Worm (Caenorhabditis elegans) whole organism, L1 larva: ENCODE results near the gene C07B5.6.

Experiments used
- egl-13 ChIP-seq: sonication (generic microtip); optimal IDR thresholded peaks from 2 replicates; lab custom pipeline; 2016; ENCODE audit warnings: missing genotype, missing genetic modification reagents, missing genetic modification characterization, missing compliant biosample characterization
- jun-1 ChIP-seq: fragments of 150-350 bp; optimal IDR thresholded peaks from 2 replicates; lab custom pipeline; 2014; ENCODE audit warnings: missing biosample characterization, missing genetic modification reagents, missing genetic modification characterization
- nhr-237 ChIP-seq: fragments of 150-350 bp; optimal IDR thresholded peaks from 2 replicates; lab custom pipeline; 2014; ENCODE audit warnings: missing biosample characterization, missing genetic modification characterization
- nhr-76 ChIP-seq: sonication (generic microtip); optimal IDR thresholded peaks from 2 replicates; lab custom pipeline; 2017; ENCODE audit warnings: missing biosample characterization, missing genetic modification characterization
- nhr-85 ChIP-seq: sonication (generic microtip); peaks from one replicate; lab custom pipeline; 2016; ENCODE audit warnings: missing genetic modification characterization, inconsistent platforms, missing compliant biosample characterization
- zip-4 ChIP-seq: fragments of 200-800 bp; sonication (Bioruptor generic); optimal IDR thresholded peaks from 2 replicates; lab custom pipeline; 2018; ENCODE audit warnings: mild to moderate bottlenecking, missing genetic modification characterization, moderate library complexity, missing compliant biosample characterization

DNA sequence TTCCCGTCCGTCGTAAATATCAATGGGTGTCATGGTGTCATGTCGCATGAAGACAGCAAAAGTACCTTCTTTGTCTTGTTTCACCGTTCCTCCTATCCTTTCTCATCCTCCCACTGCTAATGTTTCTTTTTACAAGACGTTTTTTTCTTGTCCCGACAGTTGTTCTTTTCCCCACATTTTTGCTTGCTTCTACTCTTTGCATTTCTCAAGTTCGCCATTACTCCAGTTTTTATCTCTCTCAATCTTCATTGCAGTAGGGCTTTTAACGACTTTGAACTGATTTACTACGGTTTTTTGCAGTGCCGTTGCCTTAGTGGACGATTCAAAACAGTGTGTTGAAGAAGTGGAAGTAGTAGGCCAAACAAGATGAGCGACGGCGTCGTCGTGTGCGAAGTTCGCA, 10.5 kb downstream of the C07B5.6 start, which contains the start of gene C07B5.4:
- TF ChIP-seq zip-4: no peak
- no peak for TF ChIP-seq nhr-237 (tag; lab: Kevin White, UChicago)
- TF ChIP-seq egl-13 (tag; lab: Kevin White, UChicago): no peak
- TF ChIP-seq jun-1: no peak
- TF ChIP-seq nhr-85 (tag; lab: Kevin White, UChicago): peak; percentile 38
- TF ChIP-seq nhr-76 (tag; lab: Kevin White, UChicago): no peak
